Fruit fly (Drosophila melanogaster) whole organism, prepupa: ENCODE results near the gene dlp.

Experiments
- CG6854 ChIP-seq: fragments of 200-800 bp; sonication (Bioruptor generic); optimal IDR thresholded peaks from 2 replicates; lab custom pipeline; 2017; ENCODE audit warnings: missing biosample characterization, mild to moderate bottlenecking, missing genetic modification characterization
- Eip75B ChIP-seq: fragments of 200-800 bp; sonication (Bioruptor generic); optimal IDR thresholded peaks from 3 replicates; lab custom pipeline; 2016; ENCODE audit warnings: missing biosample characterization, missing genetic modification characterization
- Eip78C ChIP-seq: fragments of 200-800 bp; sonication (Bioruptor generic); peaks from one replicate; lab custom pipeline; 2016; ENCODE audit warnings: missing biosample characterization, missing genetic modification characterization
- Ets96B ChIP-seq: fragments of 200-800 bp; optimal IDR thresholded peaks from 2 replicates; lab custom pipeline; 2019; ENCODE audit warnings: missing biosample characterization, mild to moderate bottlenecking, missing genetic modification characterization, moderate library complexity
- Gug ChIP-seq: fragments of 200-800 bp; sonication (Bioruptor generic); IDR thresholded peaks from 2 replicates; pipeline ENCODE4 v1.3.6; 2022; ENCODE audit warnings: missing biosample characterization, missing genetic modification characterization
- Hr39 ChIP-seq: fragments of 200-800 bp; sonication (Bioruptor generic); optimal IDR thresholded peaks from 2 replicates; lab custom pipeline; 2016; ENCODE audit warnings: missing biosample characterization, missing genetic modification characterization
- vri ChIP-seq: fragments of 200-800 bp; sonication (Bioruptor generic); optimal IDR thresholded peaks from 3 replicates; lab custom pipeline; 2016; ENCODE audit warnings: missing biosample characterization, mild to moderate bottlenecking, missing genetic modification characterization

DNA sequence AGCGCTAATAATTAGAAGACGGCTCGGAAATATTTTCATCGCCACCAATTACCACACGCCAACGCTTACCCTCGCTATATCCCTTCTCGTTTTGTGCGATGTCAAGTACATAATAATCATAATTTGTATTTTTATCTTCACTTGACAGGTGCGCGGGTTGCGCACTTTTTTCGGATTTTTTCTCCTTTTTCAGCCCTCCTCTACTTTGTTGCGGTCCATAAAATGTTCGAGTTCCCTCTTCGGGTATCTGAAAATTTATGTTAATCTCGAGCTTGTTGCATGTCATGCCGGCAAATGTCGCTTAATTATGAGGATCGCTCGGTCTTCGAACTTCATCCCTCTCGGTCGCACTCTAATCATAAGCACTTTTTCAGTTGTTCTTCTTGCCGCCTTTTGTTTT lies 12.7 kb downstream of the dlp start:
- TF ChIP-seq Gug (GFP tag; lab: Robert Waterston, UW) (no peak), vri (no peak), CG6854 (GFP tag; lab: Kevin White, UChicago) (no peak), Hr39 (GFP tag; lab: Kevin White, UChicago) (no peak), Ets96B (tag; lab: Kevin White, UChicago) (no peak), Eip75B (no peak), Eip78C (no peak)
